Worm (Caenorhabditis elegans) whole organism, L4 larva: Measurements from ENCODE around the gene uroc-1.
A peak's percentile ranks its signal among the peaks of the same experiment; 100 is the strongest.
"Not testable (repeated sequence)": the region's sequence is repeated elsewhere in the genome, so short reads cannot be mapped to it uniquely, and the experiment has no call there.

Experiments
- D1046.2 ChIP-seq: fragments of 200-800 bp; sonication (Bioruptor generic); IDR thresholded peaks from 2 replicates; pipeline ENCODE4 v1.3.6; 2022; ENCODE audit warnings: missing genetic modification characterization, missing compliant biosample characterization
- F10B5.3 ChIP-seq: sonication (generic microtip); optimal IDR thresholded peaks from 2 replicates; lab custom pipeline; 2016; ENCODE audit warnings: mild to moderate bottlenecking, missing genetic modification characterization, missing compliant biosample characterization
- F26F4.8 ChIP-seq: fragments of 200-800 bp; sonication (Bioruptor generic); conservative IDR thresholded peaks from 2 replicates; pipeline ENCODE4 v1.3.6; 2022; ENCODE audit warnings: missing genetic modification characterization, missing compliant biosample characterization
- Y105C5A.15 ChIP-seq: fragments of 200-800 bp; sonication (Bioruptor generic); IDR thresholded peaks from 2 replicates; pipeline ENCODE4 v1.3.6; 2022; ENCODE audit warnings: missing genetic modification characterization, missing compliant biosample characterization
- Y5F2A.4 ChIP-seq: fragments of 200-800 bp; sonication (Bioruptor generic); optimal IDR thresholded peaks from 2 replicates; lab custom pipeline; 2018; ENCODE audit warnings: mild to moderate bottlenecking, missing genetic modification characterization, missing compliant biosample characterization
- Y75B8A.6 ChIP-seq: fragments of 200-800 bp; sonication (Bioruptor generic); IDR thresholded peaks from 2 replicates; pipeline ENCODE4 v1.3.6; 2022; ENCODE audit warnings: missing genetic modification reagents, missing genetic modification characterization, missing compliant biosample characterization
- ZK337.2 ChIP-seq: fragments of 200-800 bp; sonication (Bioruptor generic); IDR thresholded peaks from 2 replicates; pipeline ENCODE4 v1.3.6; 2022; ENCODE audit warnings: missing genetic modification reagents, missing genetic modification characterization, missing compliant biosample characterization
- ZK546.5 ChIP-seq, 2 experiments: sonication (generic microtip); optimal IDR thresholded peaks; 2 replicates each; lab custom pipeline; 2017; ENCODE audit warnings: missing biosample characterization in 2 of 2, missing genetic modification characterization in 2 of 2
- aha-1 ChIP-seq: fragments of 150-350 bp; peaks from one replicate; lab custom pipeline; 2014; ENCODE audit warnings: missing biosample characterization, missing genetic modification characterization
- aly-2 ChIP-seq: sonication (generic microtip); optimal IDR thresholded peaks from 2 replicates; lab custom pipeline; 2018; ENCODE audit warnings: missing biosample characterization, missing genetic modification characterization
- attf-4 ChIP-seq: sonication (generic microtip); optimal IDR thresholded peaks from 3 replicates; lab custom pipeline; 2017; ENCODE audit warnings: missing biosample characterization, missing genetic modification characterization
- ceh-28 ChIP-seq: fragments of 150-350 bp; optimal IDR thresholded peaks from 2 replicates; lab custom pipeline; 2014; ENCODE audit warnings: missing biosample characterization, missing genetic modification reagents, missing genetic modification characterization
- ceh-44 ChIP-seq: fragments of 200-800 bp; sonication (Bioruptor generic); IDR thresholded peaks from 2 replicates; pipeline ENCODE4 v1.3.6; 2022; ENCODE audit warnings: missing genetic modification reagents, missing genetic modification characterization, missing compliant biosample characterization
- ceh-62 ChIP-seq: sonication (generic microtip); optimal IDR thresholded peaks from 2 replicates; lab custom pipeline; 2017; ENCODE audit warnings: missing biosample characterization, missing genetic modification characterization
- ces-1 ChIP-seq: fragments of 150-350 bp; sonication (generic microtip); optimal IDR thresholded peaks from 4 replicates; lab custom pipeline; 2014; ENCODE audit warnings: missing biosample characterization, missing genetic modification reagents, missing genetic modification characterization
- dmd-8 ChIP-seq: fragments of 200-800 bp; sonication (Bioruptor generic); IDR thresholded peaks from 2 replicates; pipeline ENCODE4 v1.3.6; 2022; ENCODE audit warnings: missing genetic modification characterization, missing compliant biosample characterization
- dmd-9 ChIP-seq: fragments of 200-800 bp; sonication (Bioruptor generic); IDR thresholded peaks from 2 replicates; pipeline ENCODE4 v1.3.6; 2022; ENCODE audit warnings: missing genetic modification reagents, missing genetic modification characterization, missing compliant biosample characterization
- duxl-1 ChIP-seq: sonication (generic microtip); optimal IDR thresholded peaks from 2 replicates; lab custom pipeline; 2016; ENCODE audit warnings: mild to moderate bottlenecking, missing genetic modification characterization, moderate library complexity, missing compliant biosample characterization; ENCODE audit not compliant: poor library complexity
- fos-1 ChIP-seq: fragments of 150-350 bp; optimal IDR thresholded peaks from 2 replicates; lab custom pipeline; 2014; ENCODE audit warnings: missing biosample characterization, missing genetic modification characterization
- hif-1 ChIP-seq, 2 experiments: sonication (generic microtip); optimal IDR thresholded peaks; 2 replicates each; lab custom pipeline; 2016 to 2017; ENCODE audit warnings: missing compliant biosample characterization in 2 of 2, missing genetic modification characterization in 2 of 2, missing genetic modification reagents in 2 of 2, missing genotype in 2 of 2, mild to moderate bottlenecking in 1 of 2
- lin-1 ChIP-seq: fragments of 200-800 bp; sonication (Bioruptor generic); IDR thresholded peaks from 2 replicates; pipeline ENCODE4 v1.3.6; 2022; ENCODE audit warnings: missing genetic modification reagents, missing genetic modification characterization, missing compliant biosample characterization
- lin-38 ChIP-seq: fragments of 200-800 bp; sonication (Bioruptor generic); IDR thresholded peaks from 2 replicates; pipeline ENCODE4 v1.3.6; 2022; ENCODE audit warnings: missing genetic modification reagents, missing genetic modification characterization, missing compliant biosample characterization
- lir-3 ChIP-seq: sonication (generic microtip); optimal IDR thresholded peaks from 2 replicates; lab custom pipeline; 2016; ENCODE audit warnings: mild to moderate bottlenecking, missing genetic modification characterization, missing compliant biosample characterization
- lsy-2 ChIP-seq, 2 experiments: fragments of 150-350 bp in 1 of 2; sonication (generic microtip) in 1 of 2; optimal IDR thresholded peaks; 2 replicates each; lab custom pipeline; 2014 to 2017; ENCODE audit warnings: missing biosample characterization in 2 of 2, missing genetic modification characterization in 2 of 2
- madf-9 ChIP-seq: fragments of 200-800 bp; sonication (Bioruptor generic); conservative IDR thresholded peaks from 2 replicates; pipeline ENCODE4 v1.3.6; 2022; ENCODE audit warnings: missing genetic modification reagents, missing genetic modification characterization, missing compliant biosample characterization
- mdt-29 ChIP-seq: fragments of 200-800 bp; sonication (Bioruptor generic); IDR thresholded peaks from 2 replicates; pipeline ENCODE4 v1.3.6; 2022; ENCODE audit warnings: missing genetic modification reagents, missing genetic modification characterization, missing compliant biosample characterization
- nhr-10 ChIP-seq: fragments of 150-350 bp; optimal IDR thresholded peaks from 2 replicates; lab custom pipeline; 2014; ENCODE audit warnings: missing biosample characterization, missing genetic modification characterization
- nhr-11 ChIP-seq: fragments of 150-350 bp; optimal IDR thresholded peaks from 2 replicates; lab custom pipeline; 2014; ENCODE audit warnings: missing biosample characterization, missing genetic modification characterization
- nhr-28 ChIP-seq: fragments of 150-350 bp; optimal IDR thresholded peaks from 2 replicates; lab custom pipeline; 2014; ENCODE audit warnings: missing biosample characterization, missing genetic modification characterization
- nhr-41 ChIP-seq: fragments of 200-800 bp; sonication (Bioruptor generic); IDR thresholded peaks from 2 replicates; pipeline ENCODE4 v1.3.6; 2022; ENCODE audit warnings: missing genetic modification reagents, missing genetic modification characterization, missing compliant biosample characterization
- nhr-42 ChIP-seq: fragments of 200-800 bp; sonication (Bioruptor generic); IDR thresholded peaks from 2 replicates; pipeline ENCODE4 v1.3.6; 2022; ENCODE audit warnings: missing genetic modification characterization, missing compliant biosample characterization
- nhr-6 ChIP-seq: fragments of 150-350 bp; optimal IDR thresholded peaks from 2 replicates; lab custom pipeline; 2014; ENCODE audit warnings: missing biosample characterization, missing genetic modification characterization
- nhr-77 ChIP-seq: fragments of 150-350 bp; optimal IDR thresholded peaks from 2 replicates; lab custom pipeline; 2014; ENCODE audit warnings: missing biosample characterization, missing genetic modification characterization
- pha-4 ChIP-seq, 2 experiments: fragments of 150-350 bp in 1 of 2; fragments of 200-800 bp in 1 of 2; sonication (Bioruptor generic) in 1 of 2; IDR thresholded peaks in 1 of 2; optimal IDR thresholded peaks in 1 of 2; 2 replicates each; pipeline versions ENCODE4 v1.3.6 to Lab custom; 2014 to 2022; ENCODE audit warnings: missing genetic modification characterization in 2 of 2, missing genetic modification reagents in 2 of 2, missing biosample characterization in 1 of 2, missing compliant biosample characterization in 1 of 2
- rbr-2 ChIP-seq: sonication (generic microtip); optimal IDR thresholded peaks from 2 replicates; lab custom pipeline; 2016; ENCODE audit warnings: missing genotype, missing genetic modification characterization, missing compliant biosample characterization
- saeg-2 ChIP-seq: fragments of 200-800 bp; sonication (Bioruptor generic); IDR thresholded peaks from 2 replicates; pipeline ENCODE4 v1.3.6; 2022; ENCODE audit warnings: missing genetic modification reagents, missing genetic modification characterization, missing compliant biosample characterization
- set-16 ChIP-seq: fragments of 200-800 bp; sonication (Bioruptor generic); IDR thresholded peaks from 2 replicates; pipeline ENCODE4 v1.3.6; 2022; ENCODE audit warnings: missing genetic modification reagents, missing genetic modification characterization, missing compliant biosample characterization
- snpc-4 ChIP-seq: fragments of 150-350 bp; optimal IDR thresholded peaks from 2 replicates; lab custom pipeline; 2014; ENCODE audit warnings: missing biosample characterization, missing genetic modification characterization
- unc-130 ChIP-seq: sonication (generic microtip); optimal IDR thresholded peaks from 2 replicates; lab custom pipeline; 2016; ENCODE audit warnings: missing genetic modification reagents, missing genetic modification characterization, missing compliant biosample characterization
- unc-62 ChIP-seq, 3 experiments: fragments of 150-350 bp in 1 of 3; sonication (generic microtip); optimal IDR thresholded peaks in 2 of 3; peaks in 1 of 3; 1 replicate in 1 of 3; 2 replicates in 2 of 3; lab custom pipeline; 2014 to 2017; ENCODE audit warnings: missing biosample characterization in 3 of 3, missing genetic modification characterization in 3 of 3, missing genetic modification reagents in 3 of 3, missing genotype in 1 of 3
- vab-7 ChIP-seq: fragments of 200-800 bp; sonication (Bioruptor generic); IDR thresholded peaks from 2 replicates; pipeline ENCODE4 v1.3.6; 2022; ENCODE audit warnings: missing genetic modification reagents, missing genetic modification characterization, missing compliant biosample characterization
- zip-2 ChIP-seq: fragments of 150-350 bp; optimal IDR thresholded peaks from 2 replicates; lab custom pipeline; 2014; ENCODE audit warnings: missing biosample characterization, missing genetic modification characterization

The uroc-1 gene

ce11 chrIV:16525018-16525417, 17.5 kb downstream of the uroc-1 start (continued):
- no peak for TF ChIP-seq ceh-28 (tag; lab: Kevin White, UChicago)
- no peak for TF ChIP-seq nhr-10 (tag; lab: Kevin White, UChicago)
- TF ChIP-seq ceh-62, result no peak
- TF ChIP-seq aly-2 (tag; lab: Kevin White, UChicago), result no peak
- TF ChIP-seq attf-4, result no peak
- no peak for TF ChIP-seq Y75B8A.6 (GFP tag; lab: Robert Waterston, UW)
- TF ChIP-seq nhr-42 (GFP tag; lab: Robert Waterston, UW), result no peak
- TF ChIP-seq ZK337.2 (GFP tag; lab: Robert Waterston, UW), result no peak
- TF ChIP-seq unc-62 (GFP tag; optimal IDR thresholded peaks at IDR 0.05 in 1 of 2; lab: Kevin White, UChicago), result no peak
- TF ChIP-seq unc-62 (tag; optimal IDR thresholded peaks at IDR 0.05; lab: Kevin White, UChicago), result no peak
- no peak for TF ChIP-seq zip-2 (tag; lab: Kevin White, UChicago)

- TF ChIP-seq nhr-11; ZK546.5 (tag; optimal IDR thresholded peaks at IDR 0.05; lab: Kevin White, UChicago); Y105C5A.15: not testable (repeated sequence)
- TF ChIP-seq, all 104 proteins: peak for 0; not testable (repeated sequence) for 104
Observed at ce11 chrIV:16507132-16507531, 35.4 kb downstream of the uroc-1 start, which contains the start of gene Y51H4A.935. Y51H4A.935 (minus strand) TSS chrIV:16507232.

ce11 chrIV:16505632-16506203, 36.8 kb downstream of the uroc-1 start, which contains the start of gene zip-7:
zip-7 (minus strand) TSS chrIV:16505682.
- TF ChIP-seq dmd-9 (GFP tag; lab: Robert Waterston, UW), result no peak
- TF ChIP-seq hif-1 (tag; optimal IDR thresholded peaks at IDR 0.05; lab: Kevin White, UChicago), result no peak
- TF ChIP-seq duxl-1 (tag; lab: Kevin White, UChicago), result no peak
- TF ChIP-seq Y105C5A.15, result no peak
- no peak for TF ChIP-seq nhr-28 (tag; lab: Kevin White, UChicago)

- peak; percentile 75; the same call in 1 of the 2 replicates for TF ChIP-seq D1046.2 (GFP tag; lab: Robert Waterston, UW)
- peak; percentile 69; the same call in 1 of the 2 replicates for TF ChIP-seq madf-9 (GFP tag; lab: Robert Waterston, UW)
- peak; percentile 83 for TF ChIP-seq pha-4 (GFP tag; IDR thresholded peaks at IDR 0.05; lab: Robert Waterston, UW)
- TF ChIP-seq pha-4 (tag; optimal IDR thresholded peaks at IDR 0.05; lab: Kevin White, UChicago), result no peak
- peak; percentile 57; the same call in 1 of the 2 replicates for TF ChIP-seq dmd-9 (GFP tag; lab: Robert Waterston, UW)
- TF ChIP-seq saeg-2 (GFP tag; lab: Robert Waterston, UW), result no peak
- no peak for TF ChIP-seq snpc-4 (tag; lab: Kevin White, UChicago)
- TF ChIP-seq nhr-6 (tag; lab: Kevin White, UChicago), result no peak
- no peak for TF ChIP-seq lsy-2 (tag; optimal IDR thresholded peaks at IDR 0.05; lab: Kevin White, UChicago)
- TF ChIP-seq aly-2 (tag; lab: Kevin White, UChicago), result no peak
- TF ChIP-seq Y5F2A.4 (GFP tag; lab: Kevin White, UChicago), result peak; percentile 66
- TF ChIP-seq rbr-2, result no peak
- TF ChIP-seq ZK337.2 (GFP tag; lab: Robert Waterston, UW), result 0 out of 2 replicates have a peak, but pooled peaks have one; percentile 9
- TF ChIP-seq nhr-41, result 0 out of 2 replicates have a peak, but pooled peaks have one; percentile 14
- no peak for TF ChIP-seq attf-4
- peak; percentile 65 for TF ChIP-seq lin-1 (GFP tag; lab: Robert Waterston, UW)
- TF ChIP-seq vab-7 (GFP tag; lab: Robert Waterston, UW), result peak; percentile 73
- TF ChIP-seq duxl-1 (tag; lab: Kevin White, UChicago), result peak; percentile 66
- TF ChIP-seq ces-1 (GFP tag; lab: Kevin White, UChicago), result no peak
- TF ChIP-seq lin-38 (GFP tag; lab: Robert Waterston, UW), result peak; percentile 87
- no peak for TF ChIP-seq nhr-10 (tag; lab: Kevin White, UChicago)
- peak; percentile 74 for TF ChIP-seq mdt-29 (GFP tag; lab: Robert Waterston, UW)
- peak; percentile 96 for TF ChIP-seq F26F4.8 (GFP tag; lab: Robert Waterston, UW)
- peak; percentile 28 for TF ChIP-seq unc-130 (GFP tag; lab: Kevin White, UChicago)
- 0 out of 2 replicates have a peak, but pooled peaks have one; percentile 23 for TF ChIP-seq ceh-44 (GFP tag; lab: Robert Waterston, UW)
- TF ChIP-seq aha-1 (tag; lab: Kevin White, UChicago), result peak; percentile 26
- peak; percentile 14 for TF ChIP-seq F10B5.3
- no peak for TF ChIP-seq nhr-77 (tag; lab: Kevin White, UChicago)
- no peak for TF ChIP-seq fos-1
- peak; percentile 31 for TF ChIP-seq lir-3 (tag; lab: Kevin White, UChicago)
- TF ChIP-seq dmd-8 (GFP tag; lab: Robert Waterston, UW), result peak; percentile 94
- no peak for TF ChIP-seq set-16 (GFP tag; lab: Robert Waterston, UW)
Observed at ce11 chrIV:16503590-16504217, 38.8 kb downstream of the uroc-1 start.
